Worm (Caenorhabditis elegans) whole organism, midembryonic: ENCODE results near the gene stip-1.

Source experiments
- T22C8.4 ChIP-seq: fragments of 200-800 bp; sonication (Bioruptor generic); IDR thresholded peaks from 2 replicates; pipeline ENCODE4 v1.3.6; 2022; ENCODE audit warnings: missing genetic modification characterization, missing compliant biosample characterization
- flt-1 ChIP-seq: fragments of 200-800 bp; sonication (Bioruptor generic); IDR thresholded peaks from 2 replicates; pipeline ENCODE4 v1.3.6; 2022; ENCODE audit warnings: missing genetic modification characterization, missing compliant biosample characterization
- ztf-23 ChIP-seq: fragments of 200-800 bp; sonication (Bioruptor generic); IDR thresholded peaks from 2 replicates; pipeline ENCODE4 v1.3.6; 2022; ENCODE audit warnings: missing genetic modification reagents, missing genetic modification characterization, missing compliant biosample characterization
- ztf-29 ChIP-seq: fragments of 200-800 bp; sonication (Bioruptor generic); IDR thresholded peaks from 2 replicates; pipeline ENCODE4 v1.3.6; 2022; ENCODE audit warnings: missing genetic modification reagents, missing genetic modification characterization, missing compliant biosample characterization

- TF ChIP-seq ztf-29 (GFP tag; lab: Robert Waterston, UW) (no peak), ztf-23 (no peak), flt-1 (no peak), T22C8.4 (GFP tag; lab: Robert Waterston, UW) (no peak)
These were observed 46.8 kb upstream of the stip-1 start, which contains the start of gene T09F3.5 for ce11 chrII:10396578-10396977.
